In genomic region chr2L:14461066-14461465, dm6 we compare ENCODE assay signal across 3 fruit fly cellular contexts.
TF ChIP-seq lines count a peak whose summit lies in the region.

No protein-coding gene starts in this region.

TF ChIP-seq in whole organism, embryonic, 481 proteins besides CTCF, POLR2A, EP300 and RAD21 (continued from another document and continues in another):
- TF ChIP-seq nerfin-1 (tag; optimal IDR thresholded peaks at IDR 0.05; lab: Kevin White, UChicago) (peak; percentile 55), stwl (tag; optimal IDR thresholded peaks at IDR 0.05; lab: Kevin White, UChicago) (peak; percentile 36), tll (GFP tag; optimal IDR thresholded peaks at IDR 0.05; lab: Kevin White, UChicago) (peak in 1 of 2 experiments; percentile 43), CG4282 (GFP tag; optimal IDR thresholded peaks at IDR 0.05; lab: Kevin White, UChicago) (peak; percentile 11), run (tag; optimal IDR thresholded peaks at IDR 0.05; lab: Kevin White, UChicago) (peak; percentile 5), crp (GFP tag; optimal IDR thresholded peaks at IDR 0.05; lab: Kevin White, UChicago) (peak in 1 of 2 experiments; percentile 22), CoRest (tag; optimal IDR thresholded peaks at IDR 0.05; lab: Kevin White, UChicago) (peak; percentile 81), danr (GFP tag; IDR thresholded peaks at IDR 0.05; lab: Robert Waterston, UW) (no peak), Gug (GFP tag; IDR thresholded peaks at IDR 0.05; lab: Robert Waterston, UW) (peak; percentile 42; the same call in 2 of the 4 replicates), Stat92E (GFP tag; optimal IDR thresholded peaks at IDR 0.05; lab: Kevin White, UChicago) (peak in 1 of 3 experiments; percentile 36), CG3163 (GFP tag; optimal IDR thresholded peaks at IDR 0.05; lab: Kevin White, UChicago) (peak; percentile 51), shn (GFP tag; optimal IDR thresholded peaks at IDR 0.05; lab: Kevin White, UChicago) (peak; percentile 72), fd96Cb (tag; optimal IDR thresholded peaks at IDR 0.05; lab: Kevin White, UChicago) (peak; percentile 72), Dip3 (GFP tag; optimal IDR thresholded peaks at IDR 0.05; lab: Kevin White, UChicago) (peak; percentile 8), Side (GFP tag; optimal IDR thresholded peaks at IDR 0.05; lab: Kevin White, UChicago) (peak; percentile 83), Optix (GFP tag; IDR thresholded peaks at IDR 0.05; lab: Robert Waterston, UW) (peak; percentile 33; the same call in 1 of the 3 replicates), CG10209 (GFP tag; optimal IDR thresholded peaks at IDR 0.05; lab: Kevin White, UChicago) (peak; percentile 88), HmgD (GFP tag; optimal IDR thresholded peaks at IDR 0.05; lab: Kevin White, UChicago) (no peak), dmrt99B (tag; optimal IDR thresholded peaks at IDR 0.05; lab: Kevin White, UChicago) (peak; percentile 82), CG10959 (GFP tag; IDR thresholded peaks at IDR 0.05; lab: Robert Waterston, UW) (peak; percentile 91), NC2α (GFP tag; optimal IDR thresholded peaks at IDR 0.05; lab: Kevin White, UChicago) (peak; percentile 77), sd (tag; optimal IDR thresholded peaks at IDR 0.05; lab: Kevin White, UChicago) (no peak), ind (GFP tag; optimal IDR thresholded peaks at IDR 0.05; lab: Kevin White, UChicago) (peak; percentile 47), MTF-1 (GFP tag; optimal IDR thresholded peaks at IDR 0.05; lab: Kevin White, UChicago; ENCODE audit: borderline replicate concordance) (peak; percentile 20), psq (GFP tag; optimal IDR thresholded peaks at IDR 0.05; lab: Kevin White, UChicago) (peak; percentile 46), Rfx (GFP tag; IDR thresholded peaks at IDR 0.05; lab: Robert Waterston, UW) (peak; percentile 69), CG13287 (GFP tag; IDR thresholded peaks at IDR 0.05; lab: Robert Waterston, UW; ENCODE audit: partially characterized antibody) (no peak), CG8944 (GFP tag; optimal IDR thresholded peaks at IDR 0.05; lab: Kevin White, UChicago) (peak; percentile 75), unc-4 (GFP tag; IDR thresholded peaks at IDR 0.05; lab: Robert Waterston, UW; ENCODE audit: partially characterized antibody) (no peak), gce (GFP tag; IDR thresholded peaks at IDR 0.05; lab: Robert Waterston, UW) (no peak), sug (tag; optimal IDR thresholded peaks at IDR 0.05; lab: Kevin White, UChicago) (no peak), CG42726 (GFP tag; IDR thresholded peaks at IDR 0.05; lab: Robert Waterston, UW; ENCODE audit: partially characterized antibody) (no peak), pb (GFP tag; optimal IDR thresholded peaks at IDR 0.05; lab: Kevin White, UChicago) (peak; percentile 49), fd3F (GFP tag; optimal IDR thresholded peaks at IDR 0.05; lab: Kevin White, UChicago) (peak; percentile 38), Dll (GFP tag; IDR thresholded peaks at IDR 0.05; lab: Robert Waterston, UW; ENCODE audit: partially characterized antibody) (no peak), CG4730 (GFP tag; IDR thresholded peaks at IDR 0.05; lab: Robert Waterston, UW) (peak; percentile 60), ab (GFP tag; optimal IDR thresholded peaks at IDR 0.05; lab: Kevin White, UChicago) (peak; percentile 74), crol (GFP tag; IDR thresholded peaks at IDR 0.05; lab: Robert Waterston, UW) (peak; percentile 45; the same call in 1 of the 2 replicates), Scr (GFP tag; IDR thresholded peaks at IDR 0.05; lab: Robert Waterston, UW; ENCODE audit: partially characterized antibody) (no peak), CG8478 (optimal IDR thresholded peaks at IDR 0.05; lab: Kevin White, UChicago) (no peak), Meics (GFP tag; optimal IDR thresholded peaks at IDR 0.05; lab: Kevin White, UChicago) (peak; percentile 41), CG32767 (GFP tag; IDR thresholded peaks at IDR 0.05; lab: Robert Waterston, UW) (peak; percentile 70; the same call in 1 of the 2 replicates)

TF ChIP-seq in whole organism, prepupa, 60 proteins besides CTCF, POLR2A, EP300 and RAD21 (continued from another document):
- TF ChIP-seq CG9139 (GFP tag; optimal IDR thresholded peaks at IDR 0.05; lab: Kevin White, UChicago), result no peak
- TF ChIP-seq CG10669 (GFP tag; optimal IDR thresholded peaks at IDR 0.05; lab: Kevin White, UChicago), result peak; percentile 3
- TF ChIP-seq CG11294 (GFP tag; IDR thresholded peaks at IDR 0.05; lab: Robert Waterston, UW), result 0 out of 2 replicates have a peak, but pooled peaks have one; percentile 6
- peak; percentile 70 for TF ChIP-seq CG8632 (GFP tag; optimal IDR thresholded peaks at IDR 0.05; lab: Kevin White, UChicago)
- peak; percentile 57 for TF ChIP-seq Sox14 (GFP tag; optimal IDR thresholded peaks at IDR 0.05; lab: Kevin White, UChicago)
- TF ChIP-seq Sox15 (GFP tag; optimal IDR thresholded peaks at IDR 0.05; lab: Kevin White, UChicago), result peak; percentile 53
- TF ChIP-seq CG7368 (GFP tag; optimal IDR thresholded peaks at IDR 0.05; lab: Kevin White, UChicago), result peak; percentile 2
- TF ChIP-seq dac (GFP tag; optimal IDR thresholded peaks at IDR 0.05; lab: Kevin White, UChicago), result no peak
- TF ChIP-seq cyc (GFP tag; optimal IDR thresholded peaks at IDR 0.05; lab: Kevin White, UChicago), result peak; percentile 82
- TF ChIP-seq spab (GFP tag; optimal IDR thresholded peaks at IDR 0.05; lab: Kevin White, UChicago), result peak; percentile 19
- TF ChIP-seq CG16779 (tag; optimal IDR thresholded peaks at IDR 0.05; lab: Kevin White, UChicago), result peak; percentile 10
- TF ChIP-seq OdsH (GFP tag; optimal IDR thresholded peaks at IDR 0.05; lab: Kevin White, UChicago), result peak; percentile 72
- peak; percentile 87 for TF ChIP-seq svp (GFP tag; lab: Kevin White, UChicago)
- peak; percentile 32 for TF ChIP-seq Blimp-1 (GFP tag; optimal IDR thresholded peaks at IDR 0.05; lab: Kevin White, UChicago)
- peak; percentile 62 for TF ChIP-seq Eip75B (GFP tag; optimal IDR thresholded peaks at IDR 0.05; lab: Kevin White, UChicago)
- no peak for TF ChIP-seq CG6854 (GFP tag; optimal IDR thresholded peaks at IDR 0.05; lab: Kevin White, UChicago)
- peak; percentile 75 for TF ChIP-seq CG6792 (GFP tag; optimal IDR thresholded peaks at IDR 0.05; lab: Kevin White, UChicago)
- TF ChIP-seq CG15336 (GFP tag; IDR thresholded peaks at IDR 0.05; lab: Robert Waterston, UW), result peak; percentile 39; the same call in 1 of the 2 replicates
- TF ChIP-seq acj6 (GFP tag; optimal IDR thresholded peaks at IDR 0.05; lab: Kevin White, UChicago), result peak; percentile 75
- TF ChIP-seq Ets21C (GFP tag; optimal IDR thresholded peaks at IDR 0.05; lab: Kevin White, UChicago), result peak; percentile 80
- TF ChIP-seq Met (GFP tag; optimal IDR thresholded peaks at IDR 0.05; lab: Kevin White, UChicago), result peak; percentile 81
- TF ChIP-seq Lpt (GFP tag; optimal IDR thresholded peaks at IDR 0.05; lab: Kevin White, UChicago), result no peak
- peak; percentile 44 for TF ChIP-seq dsx (GFP tag; optimal IDR thresholded peaks at IDR 0.05; lab: Kevin White, UChicago; ENCODE audit: poor library complexity, severe bottlenecking)
- peak; percentile 78 for TF ChIP-seq CG6163 (GFP tag; IDR thresholded peaks at IDR 0.05; lab: Robert Waterston, UW)
- peak; percentile 16 for TF ChIP-seq CG32006 (GFP tag; optimal IDR thresholded peaks at IDR 0.05; lab: Kevin White, UChicago)
- peak; percentile 83 for TF ChIP-seq lz (GFP tag; optimal IDR thresholded peaks at IDR 0.05; lab: Kevin White, UChicago)
- TF ChIP-seq eg (GFP tag; IDR thresholded peaks at IDR 0.05; lab: Robert Waterston, UW), result peak; percentile 36; the same call in 1 of the 3 replicates
- peak; percentile 34 for TF ChIP-seq Eip93F (GFP tag; optimal IDR thresholded peaks at IDR 0.05; lab: Kevin White, UChicago)
- peak; percentile 34 for TF ChIP-seq CG1621 (tag; optimal IDR thresholded peaks at IDR 0.05; lab: Kevin White, UChicago)
- TF ChIP-seq fd85E (GFP tag; optimal IDR thresholded peaks at IDR 0.05; lab: Kevin White, UChicago), result no peak
- TF ChIP-seq pdm3 (GFP tag; optimal IDR thresholded peaks at IDR 0.05; lab: Kevin White, UChicago), result peak; percentile 78
- peak; percentile 86 for TF ChIP-seq CG31627 (GFP tag; optimal IDR thresholded peaks at IDR 0.05; lab: Kevin White, UChicago)
- peak; percentile 58 for TF ChIP-seq net (GFP tag; optimal IDR thresholded peaks at IDR 0.05; lab: Kevin White, UChicago)
- TF ChIP-seq Hr38 (GFP tag; optimal IDR thresholded peaks at IDR 0.05; lab: Kevin White, UChicago), result no peak
- TF ChIP-seq fd59A (GFP tag; optimal IDR thresholded peaks at IDR 0.05; lab: Kevin White, UChicago), result peak; percentile 40
- TF ChIP-seq CG8119 (GFP tag; IDR thresholded peaks at IDR 0.05; lab: Robert Waterston, UW), result peak; percentile 31; the same call in 1 of the 3 replicates

TF ChIP-seq in whole organism, wandering third instar larva, 38 proteins besides CTCF, POLR2A, EP300 and RAD21 (continued from another document):
- TF ChIP-seq Sp1 (GFP tag; optimal IDR thresholded peaks at IDR 0.05; lab: Kevin White, UChicago), result peak; percentile 82
- peak; percentile 91 for TF ChIP-seq h (GFP tag; optimal IDR thresholded peaks at IDR 0.05; lab: Kevin White, UChicago)
- no peak for TF ChIP-seq CrebA (GFP tag; optimal IDR thresholded peaks at IDR 0.05; lab: Kevin White, UChicago; ENCODE audit: borderline replicate concordance)
- TF ChIP-seq Mio (GFP tag; optimal IDR thresholded peaks at IDR 0.05; lab: Kevin White, UChicago), result no peak
- peak; percentile 82 for TF ChIP-seq HLH106 (tag; optimal IDR thresholded peaks at IDR 0.05; lab: Kevin White, UChicago)
